Worm (Caenorhabditis elegans) whole organism, L1 larva: Measurements from ENCODE around the gene eif-2Balpha.

Experiments used
- Y116A8C.19 ChIP-seq: sonication (generic microtip); optimal IDR thresholded peaks from 2 replicates; lab custom pipeline; 2016; ENCODE audit warnings: missing compliant biosample characterization, missing genetic modification characterization, borderline replicate concordance
- hlh-17 ChIP-seq: fragments of 200-800 bp; sonication (Bioruptor generic); optimal IDR thresholded peaks from 2 replicates; lab custom pipeline; 2018; ENCODE audit warnings: missing genetic modification characterization, mild to moderate bottlenecking, missing compliant biosample characterization, moderate library complexity, borderline replicate concordance
- isw-1 ChIP-seq: fragments of 200-800 bp; sonication (Bioruptor generic); IDR thresholded peaks from 2 replicates; pipeline ENCODE4 v1.3.6; 2022; ENCODE audit warnings: missing genetic modification characterization, missing compliant biosample characterization
- jun-1 ChIP-seq: fragments of 150-350 bp; optimal IDR thresholded peaks from 2 replicates; lab custom pipeline; 2014; ENCODE audit warnings: missing biosample characterization, missing genetic modification reagents, missing genetic modification characterization
- nhr-20 ChIP-seq: sonication (generic microtip); optimal IDR thresholded peaks from 2 replicates; lab custom pipeline; 2016; ENCODE audit warnings: mild to moderate bottlenecking, missing genetic modification characterization, missing compliant biosample characterization
- nhr-28 ChIP-seq: fragments of 150-350 bp; optimal IDR thresholded peaks from 2 replicates; lab custom pipeline; 2014; ENCODE audit warnings: missing biosample characterization, missing genetic modification characterization
- skn-1 ChIP-seq: fragments of 150-350 bp; optimal IDR thresholded peaks from 2 replicates; lab custom pipeline; 2014; ENCODE audit warnings: missing biosample characterization, missing genetic modification characterization
- snu-23 ChIP-seq: sonication (generic microtip); optimal IDR thresholded peaks from 2 replicates; lab custom pipeline; 2016; ENCODE audit warnings: missing genetic modification characterization, missing compliant biosample characterization
- unc-130 ChIP-seq: fragments of 150-350 bp; optimal IDR thresholded peaks from 2 replicates; lab custom pipeline; 2017; ENCODE audit warnings: missing biosample characterization, missing genetic modification characterization, inconsistent platforms
- zip-4 ChIP-seq: fragments of 200-800 bp; sonication (Bioruptor generic); optimal IDR thresholded peaks from 2 replicates; lab custom pipeline; 2018; ENCODE audit warnings: mild to moderate bottlenecking, missing genetic modification characterization, moderate library complexity, missing compliant biosample characterization

DNA sequence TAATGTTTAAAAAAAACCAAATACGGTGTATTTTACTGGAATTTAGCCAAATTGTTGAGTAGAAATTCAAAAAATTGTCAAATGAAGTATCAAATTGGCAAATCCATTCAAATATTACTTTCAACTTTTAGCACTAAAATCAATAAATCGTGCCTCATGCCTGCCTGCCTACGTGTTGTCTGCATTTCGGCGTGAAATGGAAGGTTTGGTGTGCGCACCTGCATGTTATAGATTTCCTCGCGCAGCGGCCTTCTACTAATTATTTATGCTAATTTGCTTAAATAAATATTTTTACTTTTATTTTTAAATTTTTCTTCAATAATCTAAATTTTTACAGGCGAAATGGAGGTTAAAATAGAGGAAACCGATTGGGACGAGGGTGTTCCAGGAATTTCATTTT is 14.1 kb upstream of the eif-2Balpha start, which contains the start of gene ZK1098.2:
- peak; percentile 1 for TF ChIP-seq skn-1 (tag; lab: Kevin White, UChicago)
- TF ChIP-seq snu-23 (GFP tag; lab: Kevin White, UChicago): peak; percentile 23
- no peak for TF ChIP-seq jun-1 (tag; lab: Kevin White, UChicago)
- no peak for TF ChIP-seq unc-130 (tag; lab: Kevin White, UChicago)
- TF ChIP-seq hlh-17: no peak
- no peak for TF ChIP-seq zip-4
- no peak for TF ChIP-seq nhr-28
- TF ChIP-seq nhr-20: no peak
- no peak for TF ChIP-seq Y116A8C.19 (tag; lab: Kevin White, UChicago)
- no peak for TF ChIP-seq isw-1 (GFP tag; lab: Robert Waterston, UW)
